Fruit fly (Drosophila melanogaster) whole organism, embryonic: Measurements from ENCODE around the gene Myo10A.

Experiments used
- B-H1 ChIP-seq: fragments of 200-800 bp; sonication (Bioruptor generic); IDR thresholded peaks from 3 replicates; pipeline ENCODE4 v1.3.6; 2022; ENCODE audit warnings: missing biosample characterization, missing genetic modification characterization
- B-H2 ChIP-seq: fragments of 200-800 bp; sonication (Bioruptor generic); optimal IDR thresholded peaks from 2 replicates; lab custom pipeline; 2018; ENCODE audit warnings: missing biosample characterization, mild to moderate bottlenecking, missing genetic modification characterization
- CG12744 ChIP-seq: fragments of 200-800 bp; sonication (Bioruptor generic); optimal IDR thresholded peaks from 2 replicates; lab custom pipeline; 2016; ENCODE audit warnings: missing biosample characterization, missing genetic modification characterization
- CG17612 ChIP-seq: fragments of 200-800 bp; sonication (Bioruptor generic); IDR thresholded peaks from 2 replicates; pipeline ENCODE4 v1.3.6; 2022; ENCODE audit warnings: missing biosample characterization, missing genetic modification characterization
- CG18011 ChIP-seq: fragments of 200-800 bp; sonication (Bioruptor generic); optimal IDR thresholded peaks from 2 replicates; lab custom pipeline; 2017; ENCODE audit warnings: missing biosample characterization, missing genetic modification characterization, mild to moderate bottlenecking, moderate library complexity, missing genotype
- CTCF ChIP-seq: fragments of 200-800 bp; sonication (Bioruptor generic); optimal IDR thresholded peaks from 2 replicates; lab custom pipeline; 2017; ENCODE audit warnings: missing biosample characterization, mild to moderate bottlenecking, missing genetic modification characterization, moderate library complexity
- Side ChIP-seq: fragments of 200-800 bp; sonication (Bioruptor generic); optimal IDR thresholded peaks from 2 replicates; lab custom pipeline; 2016; ENCODE audit warnings: missing biosample characterization, missing genetic modification characterization
- ac ChIP-seq: fragments of 200-800 bp; sonication (Bioruptor generic); optimal IDR thresholded peaks from 3 replicates; lab custom pipeline; 2017; ENCODE audit warnings: missing biosample characterization, mild to moderate bottlenecking, missing genetic modification characterization
- fd96Cb ChIP-seq: fragments of 200-800 bp; sonication (Bioruptor generic); optimal IDR thresholded peaks from 2 replicates; lab custom pipeline; 2018; ENCODE audit warnings: missing biosample characterization, mild to moderate bottlenecking, missing genetic modification characterization, moderate library complexity
- ftz-f1 ChIP-seq: fragments of 200-800 bp; sonication (Bioruptor generic); optimal IDR thresholded peaks from 2 replicates; lab custom pipeline; 2016; ENCODE audit warnings: missing biosample characterization, missing genetic modification characterization
- ham ChIP-seq: fragments of 200-800 bp; sonication (Bioruptor generic); IDR thresholded peaks from 2 replicates; pipeline ENCODE4 v1.3.6; 2022; ENCODE audit warnings: missing biosample characterization, missing genetic modification characterization
- insv ChIP-seq, 2 experiments: fragments of 200-800 bp; sonication (Bioruptor generic); optimal IDR thresholded peaks; 3 replicates each; lab custom pipeline; 2016 to 2018; ENCODE audit warnings: missing biosample characterization in 2 of 2, missing genetic modification characterization in 2 of 2
- sens-2 ChIP-seq: fragments of 200-800 bp; sonication (Bioruptor generic); IDR thresholded peaks from 2 replicates; pipeline ENCODE4 v1.3.6; 2022; ENCODE audit warnings: missing biosample characterization, missing genetic modification characterization

- no peak for TF ChIP-seq CG18011 (GFP tag; lab: Kevin White, UChicago)
- no peak for TF ChIP-seq fd96Cb (tag; lab: Kevin White, UChicago)
- no peak for TF ChIP-seq insv (GFP tag; optimal IDR thresholded peaks at IDR 0.05; lab: Kevin White, UChicago)
- no peak for TF ChIP-seq B-H1 (GFP tag; lab: Robert Waterston, UW)
- no peak for TF ChIP-seq B-H2 (GFP tag; lab: Kevin White, UChicago)
- no peak for TF ChIP-seq sens-2
- TF ChIP-seq ham (GFP tag; lab: Robert Waterston, UW): no peak
- TF ChIP-seq ftz-f1 (GFP tag; lab: Kevin White, UChicago): no peak
- TF ChIP-seq CG17612 (GFP tag; lab: Robert Waterston, UW): no peak
- TF ChIP-seq Side (GFP tag; lab: Kevin White, UChicago): no peak
- TF ChIP-seq ac (GFP tag; lab: Kevin White, UChicago): no peak
- TF ChIP-seq CG12744 (GFP tag; lab: Kevin White, UChicago): no peak
- TF ChIP-seq CTCF: no peak
Measured at dm6 chrX:10912585-10912984, 18.1 kb upstream of the Myo10A start.
